Fruit fly (Drosophila melanogaster) Kc167 (cell line): ENCODE data around the gene vls.

Source experiments
- Sin3A ChIP-seq: fragments of >200 bp; optimal IDR thresholded peaks from 2 replicates; lab custom pipeline; 2018; ENCODE audit warnings: missing external identifiers
- psq ChIP-seq: fragments of >200 bp; optimal IDR thresholded peaks from 2 replicates; lab custom pipeline; 2017; ENCODE audit warnings: missing external identifiers
- ttk ChIP-seq: sonication (Bioruptor generic); optimal IDR thresholded peaks from 2 replicates; lab custom pipeline; 2017; ENCODE audit warnings: missing external identifiers

- TF ChIP-seq Sin3A (no peak), ttk (lab: Kevin White, UChicago) (no peak), psq (no peak)
Measured at dm6 chr2L:20075234-20075803, 9.8 kb upstream of the vls start, which contains the start of the genes pr and neb.
